Fruit fly (Drosophila melanogaster): ENCODE measurements around the gene C15.
A peak's percentile ranks its signal among the peaks of the same experiment; 100 is the strongest.

C15 gene

dm6 chr3R:21481960-21482359 lies 17.8 kb upstream of the C15 start, which contains the start of gene Fancm (continued):
- TF ChIP-seq CG31441 (GFP tag; IDR thresholded peaks at IDR 0.05) = no peak
- no peak for TF ChIP-seq scrt (GFP tag; optimal IDR thresholded peaks at IDR 0.05)
- TF ChIP-seq CG15601 (tag; optimal IDR thresholded peaks at IDR 0.05) = peak; percentile 64
- peak; percentile 50; the same call in 1 of the 3 replicates for TF ChIP-seq CG11560 (tag; IDR thresholded peaks at IDR 0.05)
- peak; percentile 55; the same call in 1 of the 2 replicates for TF ChIP-seq CG11085 (GFP tag; IDR thresholded peaks at IDR 0.05)
- TF ChIP-seq HmgZ (tag; optimal IDR thresholded peaks at IDR 0.05) = peak; percentile 83
- TF ChIP-seq Nf-YA (GFP tag; IDR thresholded peaks at IDR 0.05) = no peak
- no peak for TF ChIP-seq CG10565 (GFP tag; optimal IDR thresholded peaks at IDR 0.05)
- TF ChIP-seq Hsf (GFP tag; optimal IDR thresholded peaks at IDR 0.05) = peak; percentile 74
- peak in 1 of 3 experiments; percentile 2 for TF ChIP-seq Stat92E (GFP tag; optimal IDR thresholded peaks at IDR 0.05)
- peak; percentile 76 for TF ChIP-seq NC2β (GFP tag; optimal IDR thresholded peaks at IDR 0.05)
- TF ChIP-seq Six4 (GFP tag; optimal IDR thresholded peaks at IDR 0.05) = peak; percentile 30
- no peak for TF ChIP-seq H15 (GFP tag; IDR thresholded peaks at IDR 0.05)
- TF ChIP-seq Nf-YB (GFP tag; optimal IDR thresholded peaks at IDR 0.05) = peak; percentile 4
- peak; percentile 49; the same call in 1 of the 2 replicates for TF ChIP-seq al (GFP tag; IDR thresholded peaks at IDR 0.05)
- no peak for TF ChIP-seq lov (optimal IDR thresholded peaks at IDR 0.05)
- TF ChIP-seq lov (GFP tag; IDR thresholded peaks at IDR 0.05) = no peak
- TF ChIP-seq CG13624 (GFP tag; optimal IDR thresholded peaks at IDR 0.05) = peak; percentile 76
- peak; percentile 24 for TF ChIP-seq crc (GFP tag; optimal IDR thresholded peaks at IDR 0.05)
- peak; percentile 26 for TF ChIP-seq Oli (tag; optimal IDR thresholded peaks at IDR 0.05)
- no peak for TF ChIP-seq CG12236 (GFP tag; optimal IDR thresholded peaks at IDR 0.05)
- TF ChIP-seq CG7556 (GFP tag; optimal IDR thresholded peaks at IDR 0.05) = peak; percentile 48
- no peak for TF ChIP-seq so (GFP tag; IDR thresholded peaks at IDR 0.05)
- 0 out of 3 replicates have a peak, but pooled peaks have one; percentile 10 for TF ChIP-seq Mrtf (GFP tag; IDR thresholded peaks at IDR 0.05)
- peak; percentile 49 for TF ChIP-seq CG4617 (GFP tag; optimal IDR thresholded peaks at IDR 0.05; ENCODE audit: borderline replicate concordance)
- TF ChIP-seq Aef1 (GFP tag; IDR thresholded peaks at IDR 0.05) = peak; percentile 32; the same call in 1 of the 3 replicates
- peak; percentile 76 for TF ChIP-seq CoRest (tag; optimal IDR thresholded peaks at IDR 0.05)
- TF ChIP-seq phol (tag; optimal IDR thresholded peaks at IDR 0.05) = peak; percentile 85
- 0 out of 3 replicates have a peak, but pooled peaks have one; percentile 10 for TF ChIP-seq CG6175 (GFP tag; IDR thresholded peaks at IDR 0.05)
- TF ChIP-seq Gug (GFP tag; IDR thresholded peaks at IDR 0.05) = peak; percentile 71
- TF ChIP-seq pan (optimal IDR thresholded peaks at IDR 0.05) = no peak
- peak in 1 of 2 experiments; percentile 13 for TF ChIP-seq pan (GFP tag; optimal IDR thresholded peaks at IDR 0.05 in 1 of 2, IDR thresholded peaks at IDR 0.05 in 1 of 2)
- peak; percentile 13; the same call in 1 of the 2 replicates for TF ChIP-seq HLH3B (GFP tag; IDR thresholded peaks at IDR 0.05)
- peak; percentile 70 for TF ChIP-seq Ptx1 (GFP tag; IDR thresholded peaks at IDR 0.05)
- no peak for TF ChIP-seq MESR4 (GFP tag; optimal IDR thresholded peaks at IDR 0.05)
- peak; percentile 32 for TF ChIP-seq CG3065 (GFP tag; optimal IDR thresholded peaks at IDR 0.05)
- TF ChIP-seq Optix (GFP tag; IDR thresholded peaks at IDR 0.05) = no peak
- TF ChIP-seq cad (GFP tag; optimal IDR thresholded peaks at IDR 0.05) = no peak
- TF ChIP-seq CG12942 (GFP tag; optimal IDR thresholded peaks at IDR 0.05) = peak; percentile 67
- TF ChIP-seq CG30403 (GFP tag; optimal IDR thresholded peaks at IDR 0.05) = peak; percentile 84
- peak; percentile 66 for TF ChIP-seq CG12391 (tag; optimal IDR thresholded peaks at IDR 0.05)
- peak; percentile 65 for TF ChIP-seq CG11247 (GFP tag; IDR thresholded peaks at IDR 0.05)
- peak; percentile 64 for TF ChIP-seq CG5245 (GFP tag; optimal IDR thresholded peaks at IDR 0.05)
- TF ChIP-seq CG17186 (GFP tag; optimal IDR thresholded peaks at IDR 0.05) = peak; percentile 85
- peak; percentile 41 for TF ChIP-seq twi (tag; optimal IDR thresholded peaks at IDR 0.05)
- peak; percentile 52 for TF ChIP-seq CG17385 (GFP tag; optimal IDR thresholded peaks at IDR 0.05)
- TF ChIP-seq CG4282 (GFP tag; optimal IDR thresholded peaks at IDR 0.05) = peak; percentile 70
- no peak for TF ChIP-seq D19B (GFP tag; optimal IDR thresholded peaks at IDR 0.05)
- TF ChIP-seq CG6813 (GFP tag; optimal IDR thresholded peaks at IDR 0.05) = no peak
- peak; percentile 57 for TF ChIP-seq slou (GFP tag; optimal IDR thresholded peaks at IDR 0.05)
- peak; percentile 49 for TF ChIP-seq CG6272 (GFP tag; IDR thresholded peaks at IDR 0.05)
- peak; percentile 49 for TF ChIP-seq CG9876 (GFP tag; optimal IDR thresholded peaks at IDR 0.05)
